Fruit fly (Drosophila melanogaster) whole organism, embryonic: ENCODE results near the gene Myo31DF.

Experiments
- CG10979 ChIP-seq: fragments of 200-800 bp; sonication (Bioruptor generic); optimal IDR thresholded peaks from 2 replicates; lab custom pipeline; 2018; ENCODE audit warnings: missing biosample characterization, mild to moderate bottlenecking, missing genetic modification characterization, moderate library complexity
- ab ChIP-seq: fragments of 200-800 bp; sonication (Bioruptor generic); optimal IDR thresholded peaks from 2 replicates; lab custom pipeline; 2016; ENCODE audit warnings: missing biosample characterization, missing genetic modification characterization
- caup ChIP-seq: fragments of 200-800 bp; sonication (Bioruptor generic); optimal IDR thresholded peaks from 3 replicates; lab custom pipeline; 2017; ENCODE audit warnings: missing biosample characterization, mild to moderate bottlenecking, missing genetic modification characterization, moderate library complexity; ENCODE audit not compliant: severe bottlenecking
- crp ChIP-seq, 2 experiments: fragments of 200-800 bp; sonication (Bioruptor generic); optimal IDR thresholded peaks; 2 replicates in 1 of 2; 3 replicates in 1 of 2; lab custom pipeline; 2017; ENCODE audit warnings: missing biosample characterization in 2 of 2, missing genetic modification characterization in 2 of 2, mild to moderate bottlenecking in 1 of 2, moderate library complexity in 1 of 2
- h ChIP-seq: fragments of >200 bp; optimal IDR thresholded peaks from 2 replicates; lab custom pipeline; 2017
- pita ChIP-seq: fragments of 200-800 bp; sonication (Bioruptor generic); optimal IDR thresholded peaks from 2 replicates; lab custom pipeline; 2017; ENCODE audit warnings: missing biosample characterization, mild to moderate bottlenecking, missing genetic modification characterization
- toy ChIP-seq: fragments of 200-800 bp; sonication (Bioruptor generic); IDR thresholded peaks from 2 replicates; pipeline ENCODE4 v1.3.6; 2022; ENCODE audit warnings: missing biosample characterization, missing genetic modification characterization

dm6 chr2L:10552807-10553206 lies 46.2 kb upstream of the Myo31DF start:
- TF ChIP-seq ab (GFP tag; lab: Kevin White, UChicago) = no peak
- TF ChIP-seq CG10979 (tag; lab: Kevin White, UChicago) = no peak
- no peak for TF ChIP-seq toy (GFP tag; lab: Robert Waterston, UW)
- TF ChIP-seq pita = no peak
- no peak for TF ChIP-seq crp (GFP tag; optimal IDR thresholded peaks at IDR 0.05; lab: Kevin White, UChicago)
- TF ChIP-seq caup = peak; percentile 75
- no peak for TF ChIP-seq h (lab: Kevin White, UChicago)
